Worm (Caenorhabditis elegans): Measurements from ENCODE around the gene R52.6.

ce11 chrII:2087206-2087605 is 25.6 kb downstream of the R52.6 start:
- TF ChIP-seq lin-26 (GFP tag; IDR thresholded peaks at IDR 0.05) (no peak), K12H6.12 (tag; optimal IDR thresholded peaks at IDR 0.05) (no peak), hsf-1 (GFP tag; IDR thresholded peaks at IDR 0.05) (no peak), ztf-6 (GFP tag; IDR thresholded peaks at IDR 0.05) (no peak), C17E4.6 (GFP tag; IDR thresholded peaks at IDR 0.05) (no peak), snpc-4 (GFP tag; optimal IDR thresholded peaks at IDR 0.05) (no peak), snpc-4 (tag; optimal IDR thresholded peaks at IDR 0.05) (no peak), efl-1 (GFP tag; optimal IDR thresholded peaks at IDR 0.05) (no peak), nhr-179 (tag; optimal IDR thresholded peaks at IDR 0.05) (no peak), snpc-1.1 (tag; optimal IDR thresholded peaks at IDR 0.05; ENCODE audit: insufficient read depth) (peak; percentile 14)
